Fruit fly (Drosophila melanogaster): Measurements from ENCODE around the gene mRRF2.

DNA sequence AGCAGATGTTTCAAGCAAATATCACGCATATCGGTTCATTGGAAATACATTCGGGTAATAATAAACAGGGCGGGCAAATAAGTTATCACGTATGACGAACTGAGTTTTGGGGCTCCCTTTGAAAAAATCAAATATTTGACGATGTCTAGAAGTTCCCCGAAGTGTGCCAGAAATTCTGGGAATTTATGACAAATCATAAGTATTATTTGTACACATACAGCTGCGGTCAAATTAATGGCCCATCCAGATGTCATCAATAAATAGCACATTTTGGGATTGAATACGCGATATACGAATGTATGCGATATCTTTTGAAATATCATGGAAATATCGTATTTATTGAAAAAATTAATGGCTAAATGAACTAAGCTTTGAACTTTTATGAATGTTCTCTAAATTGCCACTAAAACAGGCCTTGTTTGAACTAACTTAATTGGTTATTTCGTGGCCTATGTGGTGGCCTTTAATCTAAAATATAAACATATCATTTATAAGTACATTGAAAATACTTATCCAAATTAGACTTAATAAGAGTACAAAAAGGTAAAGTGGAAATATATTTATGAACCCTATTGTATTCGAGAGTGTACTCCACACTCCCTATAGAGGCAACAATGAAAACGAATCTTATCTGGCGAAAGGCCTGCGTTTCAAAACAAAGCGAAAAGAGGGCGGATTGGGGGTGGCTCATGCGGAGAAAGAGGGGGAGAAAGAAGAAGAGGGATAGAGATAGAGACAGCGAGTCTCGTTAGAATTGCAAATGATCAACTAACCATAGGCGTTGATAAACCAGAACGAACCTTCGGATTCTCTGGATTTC lies 12.2 kb downstream of the mRRF2 start:
- TF ChIP-seq Blimp-1 (GFP tag; optimal IDR thresholded peaks at IDR 0.05) (peak; percentile 44), CG6854 (GFP tag; optimal IDR thresholded peaks at IDR 0.05) (no peak), Sox102F (GFP tag; optimal IDR thresholded peaks at IDR 0.05) (peak; percentile 56), CG31627 (GFP tag; optimal IDR thresholded peaks at IDR 0.05) (peak; percentile 57), CG11294 (GFP tag; IDR thresholded peaks at IDR 0.05) (no peak), vri (GFP tag; optimal IDR thresholded peaks at IDR 0.05) (no peak), lz (GFP tag; optimal IDR thresholded peaks at IDR 0.05) (peak; percentile 34), CG3919 (GFP tag; optimal IDR thresholded peaks at IDR 0.05) (peak; percentile 16), Lpt (GFP tag; optimal IDR thresholded peaks at IDR 0.05) (no peak), CG7368 (GFP tag; optimal IDR thresholded peaks at IDR 0.05) (no peak), Sox15 (GFP tag; optimal IDR thresholded peaks at IDR 0.05) (peak; percentile 31), CG11762 (GFP tag; optimal IDR thresholded peaks at IDR 0.05; ENCODE audit: insufficient read depth) (no peak), salr (GFP tag; optimal IDR thresholded peaks at IDR 0.05) (no peak)
